Worm (Caenorhabditis elegans) whole organism, L1 larva: ENCODE measurements around the gene F09C8.1.
A peak's percentile ranks its signal among the peaks of the same experiment; 100 is the strongest.

Experiments used
- C04F5.9 ChIP-seq: sonication (generic microtip); optimal IDR thresholded peaks from 2 replicates; lab custom pipeline; 2016; ENCODE audit warnings: missing genetic modification characterization, missing compliant biosample characterization
- Y116A8C.19 ChIP-seq: sonication (generic microtip); optimal IDR thresholded peaks from 2 replicates; lab custom pipeline; 2016; ENCODE audit warnings: missing compliant biosample characterization, missing genetic modification characterization, borderline replicate concordance
- ceh-82 ChIP-seq, 3 experiments: fragments of 150-350 bp in 1 of 3; sonication (generic microtip) in 2 of 3; optimal IDR thresholded peaks; 2 replicates each; lab custom pipeline; 2014 to 2017; ENCODE audit warnings: missing biosample characterization in 3 of 3, missing genetic modification characterization in 3 of 3
- ceh-90 ChIP-seq: sonication (generic microtip); optimal IDR thresholded peaks from 2 replicates; lab custom pipeline; 2016; ENCODE audit warnings: missing genetic modification characterization, missing compliant biosample characterization
- ces-1 ChIP-seq: fragments of 150-350 bp; optimal IDR thresholded peaks from 2 replicates; lab custom pipeline; 2014; ENCODE audit warnings: missing biosample characterization, missing genetic modification reagents, missing genetic modification characterization
- egl-13 ChIP-seq: sonication (generic microtip); optimal IDR thresholded peaks from 2 replicates; lab custom pipeline; 2016; ENCODE audit warnings: missing genotype, missing genetic modification reagents, missing genetic modification characterization, missing compliant biosample characterization
- egl-27 ChIP-seq, 2 experiments: fragments of 150-350 bp in 1 of 2; sonication (generic microtip); optimal IDR thresholded peaks; 3 replicates each; lab custom pipeline; 2017 to 2018; ENCODE audit warnings: missing biosample characterization in 2 of 2, missing genetic modification characterization in 2 of 2, missing genetic modification reagents in 2 of 2
- fkh-10 ChIP-seq: sonication (generic microtip); optimal IDR thresholded peaks from 2 replicates; lab custom pipeline; 2017; ENCODE audit warnings: missing biosample characterization, missing genetic modification reagents, missing genetic modification characterization
- fkh-4 ChIP-seq: sonication (generic microtip); optimal IDR thresholded peaks from 2 replicates; lab custom pipeline; 2016; ENCODE audit warnings: missing compliant biosample characterization, missing genetic modification characterization, borderline replicate concordance
- lin-14 ChIP-seq: fragments of 200-800 bp; sonication (Bioruptor generic); optimal IDR thresholded peaks from 2 replicates; lab custom pipeline; 2018; ENCODE audit warnings: mild to moderate bottlenecking, missing genetic modification characterization, moderate library complexity, missing compliant biosample characterization
- lin-39 ChIP-seq: fragments of 150-350 bp; optimal IDR thresholded peaks from 2 replicates; lab custom pipeline; 2014; ENCODE audit warnings: missing biosample characterization, missing genetic modification reagents, missing genetic modification characterization
- lir-3 ChIP-seq: sonication (generic microtip); optimal IDR thresholded peaks from 2 replicates; lab custom pipeline; 2016; ENCODE audit warnings: mild to moderate bottlenecking, missing genetic modification characterization, moderate library complexity, missing compliant biosample characterization; ENCODE audit not compliant: poor library complexity
- lsy-2 ChIP-seq, 2 experiments: fragments of 150-350 bp; optimal IDR thresholded peaks; 2 replicates each; lab custom pipeline; 2014; ENCODE audit warnings: missing biosample characterization in 2 of 2, missing genetic modification characterization in 2 of 2
- nhr-20 ChIP-seq: sonication (generic microtip); optimal IDR thresholded peaks from 2 replicates; lab custom pipeline; 2016; ENCODE audit warnings: mild to moderate bottlenecking, missing genetic modification characterization, missing compliant biosample characterization
- nhr-47 ChIP-seq: sonication (generic microtip); optimal IDR thresholded peaks from 2 replicates; lab custom pipeline; 2016; ENCODE audit warnings: mild to moderate bottlenecking, missing genetic modification characterization, moderate library complexity, missing compliant biosample characterization
- nhr-71 ChIP-seq: sonication (generic microtip); optimal IDR thresholded peaks from 2 replicates; lab custom pipeline; 2016; ENCODE audit warnings: mild to moderate bottlenecking, missing genetic modification characterization, moderate library complexity, missing compliant biosample characterization
- nhr-76 ChIP-seq: sonication (generic microtip); optimal IDR thresholded peaks from 2 replicates; lab custom pipeline; 2017; ENCODE audit warnings: missing biosample characterization, missing genetic modification characterization
- nhr-90 ChIP-seq: sonication (generic microtip); optimal IDR thresholded peaks from 2 replicates; lab custom pipeline; 2016; ENCODE audit warnings: mild to moderate bottlenecking, missing genetic modification characterization, missing compliant biosample characterization; ENCODE audit not compliant: poor library complexity
- skn-1 ChIP-seq: fragments of 150-350 bp; optimal IDR thresholded peaks from 2 replicates; lab custom pipeline; 2014; ENCODE audit warnings: missing biosample characterization, missing genetic modification characterization
- snpc-4 ChIP-seq: fragments of 150-350 bp; optimal IDR thresholded peaks from 2 replicates; lab custom pipeline; 2014; ENCODE audit warnings: missing biosample characterization, missing genetic modification characterization
- snu-23 ChIP-seq: sonication (generic microtip); optimal IDR thresholded peaks from 2 replicates; lab custom pipeline; 2016; ENCODE audit warnings: missing genetic modification characterization, missing compliant biosample characterization
- tbx-2 ChIP-seq: sonication (generic microtip); optimal IDR thresholded peaks from 2 replicates; lab custom pipeline; 2016; ENCODE audit warnings: missing genetic modification characterization, missing compliant biosample characterization
- unc-86 ChIP-seq: sonication (generic microtip); optimal IDR thresholded peaks from 2 replicates; lab custom pipeline; 2016; ENCODE audit warnings: missing genetic modification characterization, missing compliant biosample characterization

The F09C8.1 gene

ce11 chrX:16116279-16116678 is 47.0 kb downstream of the F09C8.1 start:
- TF ChIP-seq nhr-90 (tag; lab: Kevin White, UChicago) (no peak), lin-39 (tag; lab: Kevin White, UChicago) (no peak), nhr-20 (tag; lab: Kevin White, UChicago) (no peak), lin-14 (peak; percentile 73), nhr-71 (tag; lab: Kevin White, UChicago) (peak; percentile 23), lir-3 (tag; lab: Kevin White, UChicago) (no peak), tbx-2 (tag; lab: Kevin White, UChicago) (peak; percentile 59), ces-1 (peak; percentile 31), Y116A8C.19 (tag; lab: Kevin White, UChicago) (no peak), fkh-10 (GFP tag; lab: Kevin White, UChicago) (peak; percentile 41), skn-1 (tag; lab: Kevin White, UChicago) (no peak), lsy-2 (tag; optimal IDR thresholded peaks at IDR 0.05; lab: Kevin White, UChicago) (peak in 1 of 2 experiments; percentile 13)

ce11 chrX:16113996-16114395 is 49.3 kb downstream of the F09C8.1 start:
- TF ChIP-seq ceh-82 (tag; optimal IDR thresholded peaks at IDR 0.05; lab: Kevin White, UChicago): no peak
- TF ChIP-seq nhr-76: no peak
- no peak for TF ChIP-seq unc-86 (tag; lab: Kevin White, UChicago)
- peak in 1 of 2 experiments; percentile 6 for TF ChIP-seq lsy-2 (tag; optimal IDR thresholded peaks at IDR 0.05; lab: Kevin White, UChicago)
- no peak for TF ChIP-seq lir-3 (tag; lab: Kevin White, UChicago)
- no peak for TF ChIP-seq egl-27 (tag; optimal IDR thresholded peaks at IDR 0.05; lab: Kevin White, UChicago)
- TF ChIP-seq egl-13 (tag; lab: Kevin White, UChicago): peak; percentile 45
- no peak for TF ChIP-seq ceh-90 (tag; lab: Kevin White, UChicago)
- TF ChIP-seq nhr-47: no peak
- TF ChIP-seq snu-23 (GFP tag; lab: Kevin White, UChicago): no peak
- TF ChIP-seq nhr-71 (tag; lab: Kevin White, UChicago): peak; percentile 20
- peak; percentile 54 for TF ChIP-seq lin-14
- peak; percentile 29 for TF ChIP-seq fkh-4 (tag; lab: Kevin White, UChicago)
- TF ChIP-seq, all 84 proteins: peak for 5

- TF ChIP-seq C04F5.9: no peak
- TF ChIP-seq snpc-4 (tag; lab: Kevin White, UChicago): peak; percentile 82
Observed at ce11 chrX:16112923-16113322, 50.4 kb downstream of the F09C8.1 start.
